Fruit fly (Drosophila melanogaster) whole organism: Measurements from ENCODE around the gene CCKLR-17D1.
A peak's percentile ranks its signal among the peaks of the same experiment; 100 is the strongest.

Experiments
- CG8478 ChIP-seq: fragments of >200 bp; optimal IDR thresholded peaks from 2 replicates; lab custom pipeline; 2018; ENCODE audit warnings: inconsistent platforms
- Dll ChIP-seq: fragments of >200 bp; optimal IDR thresholded peaks from 2 replicates; lab custom pipeline; 2017
- EcR ChIP-seq, 2 experiments: fragments of >200 bp; optimal IDR thresholded peaks; 2 replicates each; lab custom pipeline; 2017; ENCODE audit warnings: missing biosample characterization in 2 of 2, missing genetic modification characterization in 2 of 2, missing genetic modification reagents in 2 of 2
- pan ChIP-seq: fragments of >200 bp; optimal IDR thresholded peaks from 2 replicates; lab custom pipeline; 2017
- psq ChIP-seq: fragments of >200 bp; optimal IDR thresholded peaks from 2 replicates; lab custom pipeline; 2017
- usp ChIP-seq: fragments of >200 bp; optimal IDR thresholded peaks from 2 replicates; lab custom pipeline; 2017; ENCODE audit warnings: missing biosample characterization, missing genetic modification characterization, mixed read lengths

Gene CCKLR-17D1

dm6 chrX:18675272-18675671 is 51.1 kb downstream of the CCKLR-17D1 start:
- TF ChIP-seq usp (GFP tag; lab: Kevin White, UChicago), result no peak
- TF ChIP-seq EcR (GFP tag; optimal IDR thresholded peaks at IDR 0.05; lab: Kevin White, UChicago), result peak; percentile 84 to 94

- TF ChIP-seq usp (GFP tag; lab: Kevin White, UChicago), result no peak
- TF ChIP-seq Dll (lab: Kevin White, UChicago), result no peak
- TF ChIP-seq CG8478 (lab: Kevin White, UChicago), result no peak
- no peak for TF ChIP-seq EcR (GFP tag; optimal IDR thresholded peaks at IDR 0.05; lab: Kevin White, UChicago)
- no peak for TF ChIP-seq pan
- TF ChIP-seq psq (lab: Kevin White, UChicago), result no peak
Measured at dm6 chrX:18672900-18673529, 53.4 kb downstream of the CCKLR-17D1 start.

dm6 chrX:18671545-18672174 is 54.7 kb downstream of the CCKLR-17D1 start:
- TF ChIP-seq EcR (GFP tag; optimal IDR thresholded peaks at IDR 0.05; lab: Kevin White, UChicago), result peak in 1 of 2 experiments; percentile 24
- no peak for TF ChIP-seq psq (lab: Kevin White, UChicago)
- no peak for TF ChIP-seq Dll (lab: Kevin White, UChicago)
- no peak for TF ChIP-seq CG8478 (lab: Kevin White, UChicago)
- no peak for TF ChIP-seq pan

dm6 chrX:18669811-18670477 is 56.4 kb downstream of the CCKLR-17D1 start:
- TF ChIP-seq EcR (GFP tag; optimal IDR thresholded peaks at IDR 0.05; lab: Kevin White, UChicago) (no peak), psq (lab: Kevin White, UChicago) (no peak), Dll (lab: Kevin White, UChicago) (no peak), pan (no peak), CG8478 (lab: Kevin White, UChicago) (no peak)

dm6 chrX:18668293-18668692 is 58.1 kb downstream of the CCKLR-17D1 start:
- TF ChIP-seq usp (GFP tag; lab: Kevin White, UChicago) (no peak), pan (no peak), CG8478 (lab: Kevin White, UChicago) (no peak), psq (lab: Kevin White, UChicago) (no peak), EcR (GFP tag; optimal IDR thresholded peaks at IDR 0.05; lab: Kevin White, UChicago) (no peak), Dll (lab: Kevin White, UChicago) (no peak)

- TF ChIP-seq CG8478 (lab: Kevin White, UChicago) (no peak), psq (lab: Kevin White, UChicago) (no peak), Dll (lab: Kevin White, UChicago) (no peak), usp (GFP tag; lab: Kevin White, UChicago) (no peak), pan (no peak), EcR (GFP tag; optimal IDR thresholded peaks at IDR 0.05; lab: Kevin White, UChicago) (no peak)
Measured at dm6 chrX:18665715-18666267, 60.6 kb downstream of the CCKLR-17D1 start.

dm6 chrX:18663362-18663761 is 63.0 kb downstream of the CCKLR-17D1 start:
- no peak for TF ChIP-seq Dll (lab: Kevin White, UChicago)
- TF ChIP-seq usp (GFP tag; lab: Kevin White, UChicago), result no peak
- no peak for TF ChIP-seq pan

dm6 chrX:18662053-18662452 is 64.3 kb downstream of the CCKLR-17D1 start, which contains the start of gene CG6696:
TSS of gene CG6696 (minus strand) at chrX:18662153.
- TF ChIP-seq EcR (GFP tag; optimal IDR thresholded peaks at IDR 0.05; lab: Kevin White, UChicago) (no peak), psq (lab: Kevin White, UChicago) (no peak), pan (no peak), usp (GFP tag; lab: Kevin White, UChicago) (no peak), Dll (lab: Kevin White, UChicago) (no peak), CG8478 (lab: Kevin White, UChicago) (no peak)

- TF ChIP-seq usp (GFP tag; lab: Kevin White, UChicago) (no peak), EcR (GFP tag; optimal IDR thresholded peaks at IDR 0.05; lab: Kevin White, UChicago) (no peak), pan (no peak), CG8478 (lab: Kevin White, UChicago) (no peak), psq (lab: Kevin White, UChicago) (no peak), Dll (lab: Kevin White, UChicago) (no peak)
Measured at dm6 chrX:18657502-18657947, 68.8 kb downstream of the CCKLR-17D1 start, which contains the start of gene fu. TSS of gene fu (plus strand) at chrX:18657755.
